Worm (Caenorhabditis elegans): ENCODE data around the gene C44C10.3.

DNA sequence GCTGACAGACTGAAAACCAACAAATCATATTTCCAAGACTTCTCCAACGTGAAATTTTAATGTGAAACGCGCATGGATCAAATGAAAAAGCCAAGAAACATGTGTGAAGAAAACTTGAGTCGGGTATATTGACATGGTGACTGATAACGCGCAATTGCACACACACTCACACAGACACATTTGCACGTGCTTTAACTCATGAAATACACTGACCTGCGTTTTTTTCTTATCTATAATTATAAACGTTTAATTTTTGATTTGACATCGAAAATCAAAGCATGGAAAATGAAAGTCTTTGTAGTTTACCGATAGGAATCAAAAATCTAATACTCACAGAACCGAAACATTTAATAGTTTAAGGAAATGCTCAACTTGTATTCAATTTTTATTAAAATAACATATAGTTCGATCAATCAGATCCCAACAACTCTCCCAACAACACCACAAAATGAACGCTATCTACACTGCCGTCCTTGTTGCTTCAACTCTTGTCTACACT is 36.3 kb downstream of the C44C10.3 start, which contains the start of gene nspa-9:
- no peak for TF ChIP-seq pha-4 (tag; optimal IDR thresholded peaks at IDR 0.05)
- no peak for TF ChIP-seq unc-39 (tag; optimal IDR thresholded peaks at IDR 0.05)
- TF ChIP-seq nhr-237 (tag; optimal IDR thresholded peaks at IDR 0.05) = no peak
- no peak for TF ChIP-seq lin-32 (GFP tag; optimal IDR thresholded peaks at IDR 0.05)
- no peak for TF ChIP-seq elt-1 (tag; optimal IDR thresholded peaks at IDR 0.05; ENCODE audit: borderline replicate concordance, insufficient read depth)
- TF ChIP-seq unc-62 (GFP tag; optimal IDR thresholded peaks at IDR 0.05) = no peak
- no peak for TF ChIP-seq lin-13 (tag; optimal IDR thresholded peaks at IDR 0.05)
- no peak for TF ChIP-seq nhr-76 (tag; optimal IDR thresholded peaks at IDR 0.05)
- no peak for TF ChIP-seq nhr-28 (tag; optimal IDR thresholded peaks at IDR 0.05)
- no peak for TF ChIP-seq blmp-1 (tag; optimal IDR thresholded peaks at IDR 0.05)
- TF ChIP-seq ztf-11 (tag; optimal IDR thresholded peaks at IDR 0.05) = no peak
